Worm (Caenorhabditis elegans) whole organism, L4 larva: ENCODE data around the gene H34I24.2.

Source experiments
- F44E2.7 ChIP-seq: fragments of 200-800 bp; sonication (Bioruptor generic); IDR thresholded peaks from 2 replicates; pipeline ENCODE4 v2.1.2; 2022; ENCODE audit warnings: missing genetic modification characterization, missing compliant biosample characterization
- F49E8.2 ChIP-seq: sonication (generic microtip); optimal IDR thresholded peaks from 2 replicates; lab custom pipeline; 2016; ENCODE audit warnings: missing compliant biosample characterization, mild to moderate bottlenecking, missing genetic modification characterization, borderline replicate concordance
- R02D3.7 ChIP-seq: fragments of 150-350 bp; sonication (generic microtip); optimal IDR thresholded peaks from 3 replicates; lab custom pipeline; 2014; ENCODE audit warnings: missing biosample characterization, missing genetic modification characterization
- Y75B8A.6 ChIP-seq: fragments of 200-800 bp; sonication (Bioruptor generic); IDR thresholded peaks from 2 replicates; pipeline ENCODE4 v1.3.6; 2022; ENCODE audit warnings: missing genetic modification reagents, missing genetic modification characterization, missing compliant biosample characterization
- ZK546.5 ChIP-seq, 2 experiments: sonication (generic microtip); optimal IDR thresholded peaks; 2 replicates each; lab custom pipeline; 2017; ENCODE audit warnings: missing biosample characterization in 2 of 2, missing genetic modification characterization in 2 of 2
- aha-1 ChIP-seq: fragments of 150-350 bp; peaks from one replicate; lab custom pipeline; 2014; ENCODE audit warnings: missing biosample characterization, missing genetic modification characterization
- arid-1 ChIP-seq: fragments of 200-800 bp; sonication (Bioruptor generic); conservative IDR thresholded peaks from 2 replicates; pipeline ENCODE4 v1.3.6; 2022; ENCODE audit warnings: missing genetic modification reagents, missing genetic modification characterization, missing compliant biosample characterization
- ceh-20 ChIP-seq: fragments of 200-800 bp; sonication (Bioruptor generic); IDR thresholded peaks from 2 replicates; pipeline ENCODE4 v1.3.6; 2022; ENCODE audit warnings: missing genetic modification reagents, missing genetic modification characterization, missing compliant biosample characterization
- ceh-28 ChIP-seq: fragments of 150-350 bp; optimal IDR thresholded peaks from 2 replicates; lab custom pipeline; 2014; ENCODE audit warnings: missing biosample characterization, missing genetic modification reagents, missing genetic modification characterization
- ceh-44 ChIP-seq: fragments of 200-800 bp; sonication (Bioruptor generic); IDR thresholded peaks from 2 replicates; pipeline ENCODE4 v1.3.6; 2022; ENCODE audit warnings: missing genetic modification reagents, missing genetic modification characterization, missing compliant biosample characterization
- ceh-62 ChIP-seq: sonication (generic microtip); optimal IDR thresholded peaks from 2 replicates; lab custom pipeline; 2017; ENCODE audit warnings: missing biosample characterization, missing genetic modification characterization
- daf-12 ChIP-seq: fragments of 150-350 bp; optimal IDR thresholded peaks from 2 replicates; lab custom pipeline; 2014; ENCODE audit warnings: missing biosample characterization, missing genetic modification reagents, missing genetic modification characterization
- daf-16 ChIP-seq, 3 experiments: sonication (generic microtip); optimal IDR thresholded peaks; 2 replicates each; lab custom pipeline; 2016 to 2017; ENCODE audit warnings: missing genetic modification characterization in 3 of 3, missing genetic modification reagents in 3 of 3, mild to moderate bottlenecking in 2 of 3, missing compliant biosample characterization in 2 of 3, missing biosample characterization in 1 of 3, moderate library complexity in 1 of 3
- daf-19 ChIP-seq: fragments of 200-800 bp; sonication (Bioruptor generic); conservative IDR thresholded peaks from 2 replicates; pipeline ENCODE4 v1.3.6; 2022; ENCODE audit warnings: missing genetic modification characterization, missing compliant biosample characterization
- daf-8 ChIP-seq: fragments of 200-800 bp; sonication (Bioruptor generic); IDR thresholded peaks from 2 replicates; pipeline ENCODE4 v1.3.6; 2022; ENCODE audit warnings: missing genetic modification characterization, missing compliant biosample characterization
- dve-1 ChIP-seq: sonication (generic microtip); optimal IDR thresholded peaks from 2 replicates; lab custom pipeline; 2017; ENCODE audit warnings: antibody characterized with exemption, mild to moderate bottlenecking, missing genetic modification characterization, missing compliant biosample characterization; ENCODE audit not compliant: insufficient read depth
- egl-43 ChIP-seq: fragments of 200-800 bp; sonication (Bioruptor generic); IDR thresholded peaks from 2 replicates; pipeline ENCODE4 v1.3.6; 2022; ENCODE audit warnings: missing genetic modification reagents, missing genetic modification characterization, missing compliant biosample characterization
- hif-1 ChIP-seq, 2 experiments: sonication (generic microtip); optimal IDR thresholded peaks; 2 replicates each; lab custom pipeline; 2016 to 2017; ENCODE audit warnings: missing compliant biosample characterization in 2 of 2, missing genetic modification characterization in 2 of 2, missing genetic modification reagents in 2 of 2, missing genotype in 2 of 2, mild to moderate bottlenecking in 1 of 2
- hlh-30 ChIP-seq: sonication (generic microtip); optimal IDR thresholded peaks from 2 replicates; lab custom pipeline; 2017; ENCODE audit warnings: antibody characterized with exemption, mild to moderate bottlenecking, missing genetic modification characterization, missing compliant biosample characterization; ENCODE audit not compliant: insufficient read depth
- jun-1 ChIP-seq: fragments of 150-350 bp; optimal IDR thresholded peaks from 2 replicates; lab custom pipeline; 2014; ENCODE audit warnings: missing biosample characterization, missing genetic modification reagents, missing genetic modification characterization
- lim-7 ChIP-seq: fragments of 200-800 bp; sonication (Bioruptor generic); IDR thresholded peaks from 2 replicates; pipeline ENCODE4 v1.3.6; 2022; ENCODE audit warnings: missing genetic modification characterization, missing compliant biosample characterization
- lin-29 ChIP-seq: fragments of 200-800 bp; sonication (Bioruptor generic); IDR thresholded peaks from 2 replicates; pipeline ENCODE4 v1.3.6; 2022; ENCODE audit warnings: missing genetic modification reagents, missing genetic modification characterization, missing compliant biosample characterization
- lin-38 ChIP-seq: fragments of 200-800 bp; sonication (Bioruptor generic); IDR thresholded peaks from 2 replicates; pipeline ENCODE4 v1.3.6; 2022; ENCODE audit warnings: missing genetic modification reagents, missing genetic modification characterization, missing compliant biosample characterization
- lir-3 ChIP-seq: sonication (generic microtip); optimal IDR thresholded peaks from 2 replicates; lab custom pipeline; 2016; ENCODE audit warnings: mild to moderate bottlenecking, missing genetic modification characterization, missing compliant biosample characterization
- madf-9 ChIP-seq: fragments of 200-800 bp; sonication (Bioruptor generic); conservative IDR thresholded peaks from 2 replicates; pipeline ENCODE4 v1.3.6; 2022; ENCODE audit warnings: missing genetic modification reagents, missing genetic modification characterization, missing compliant biosample characterization
- mdt-29 ChIP-seq: fragments of 200-800 bp; sonication (Bioruptor generic); IDR thresholded peaks from 2 replicates; pipeline ENCODE4 v1.3.6; 2022; ENCODE audit warnings: missing genetic modification reagents, missing genetic modification characterization, missing compliant biosample characterization
- mep-1 ChIP-seq: fragments of 150-350 bp; sonication (generic microtip); optimal IDR thresholded peaks from 3 replicates; lab custom pipeline; 2014; ENCODE audit warnings: missing biosample characterization, missing genetic modification characterization
- mxl-2 ChIP-seq: fragments of 200-800 bp; sonication (Bioruptor generic); conservative IDR thresholded peaks from 2 replicates; pipeline ENCODE4 v1.3.6; 2022; ENCODE audit warnings: missing genetic modification reagents, missing genetic modification characterization, missing compliant biosample characterization
- mxl-3 ChIP-seq: fragments of 200-800 bp; sonication (Bioruptor generic); optimal IDR thresholded peaks from 2 replicates; lab custom pipeline; 2018; ENCODE audit warnings: mild to moderate bottlenecking, missing genetic modification characterization, missing compliant biosample characterization
- nhr-10 ChIP-seq: fragments of 150-350 bp; optimal IDR thresholded peaks from 2 replicates; lab custom pipeline; 2014; ENCODE audit warnings: missing biosample characterization, missing genetic modification characterization
- nhr-102 ChIP-seq: sonication (generic microtip); optimal IDR thresholded peaks from 2 replicates; lab custom pipeline; 2016; ENCODE audit warnings: mild to moderate bottlenecking, missing genetic modification characterization, moderate library complexity, missing compliant biosample characterization
- nhr-11 ChIP-seq: fragments of 150-350 bp; optimal IDR thresholded peaks from 2 replicates; lab custom pipeline; 2014; ENCODE audit warnings: missing biosample characterization, missing genetic modification characterization
- nhr-237 ChIP-seq: sonication (generic microtip); optimal IDR thresholded peaks from 2 replicates; lab custom pipeline; 2017; ENCODE audit warnings: missing biosample characterization, missing genetic modification characterization
- nhr-25 ChIP-seq: sonication (generic microtip); optimal IDR thresholded peaks from 2 replicates; lab custom pipeline; 2017; ENCODE audit warnings: missing genetic modification characterization, mild to moderate bottlenecking, missing compliant biosample characterization, antibody characterized with exemption, moderate library complexity, borderline replicate concordance; ENCODE audit not compliant: insufficient read depth
- nhr-48 ChIP-seq: sonication (generic microtip); optimal IDR thresholded peaks from 2 replicates; lab custom pipeline; 2016; ENCODE audit warnings: mild to moderate bottlenecking, missing genetic modification characterization, missing compliant biosample characterization
- nhr-6 ChIP-seq: fragments of 150-350 bp; optimal IDR thresholded peaks from 2 replicates; lab custom pipeline; 2014; ENCODE audit warnings: missing biosample characterization, missing genetic modification characterization
- nhr-76 ChIP-seq: fragments of 150-350 bp; optimal IDR thresholded peaks from 2 replicates; lab custom pipeline; 2014; ENCODE audit warnings: missing biosample characterization, missing genetic modification characterization
- pqm-1 ChIP-seq: sonication (generic microtip); optimal IDR thresholded peaks from 2 replicates; lab custom pipeline; 2017; ENCODE audit warnings: missing biosample characterization, missing genetic modification characterization
- rbr-2 ChIP-seq: sonication (generic microtip); optimal IDR thresholded peaks from 2 replicates; lab custom pipeline; 2016; ENCODE audit warnings: missing genotype, missing genetic modification characterization, missing compliant biosample characterization
- saeg-2 ChIP-seq: fragments of 200-800 bp; sonication (Bioruptor generic); IDR thresholded peaks from 2 replicates; pipeline ENCODE4 v1.3.6; 2022; ENCODE audit warnings: missing genetic modification reagents, missing genetic modification characterization, missing compliant biosample characterization
- snpc-1.2 ChIP-seq: fragments of 200-800 bp; sonication (Bioruptor generic); IDR thresholded peaks from 2 replicates; pipeline ENCODE4 v1.3.6; 2022; ENCODE audit warnings: missing genetic modification reagents, missing genetic modification characterization, missing compliant biosample characterization
- tag-97 ChIP-seq: fragments of 200-800 bp; sonication (Bioruptor generic); IDR thresholded peaks from 2 replicates; pipeline ENCODE4 v1.3.6; 2022; ENCODE audit warnings: missing genetic modification characterization, missing compliant biosample characterization
- tra-1 ChIP-seq: fragments of 200-800 bp; sonication (Bioruptor generic); IDR thresholded peaks from 2 replicates; pipeline ENCODE4 v1.3.6; 2022; ENCODE audit warnings: missing genetic modification reagents, missing genetic modification characterization, missing compliant biosample characterization
- unc-39 ChIP-seq: sonication (generic microtip); optimal IDR thresholded peaks from 2 replicates; lab custom pipeline; 2017; ENCODE audit warnings: missing biosample characterization, missing genetic modification characterization
- unc-62 ChIP-seq, 3 experiments: fragments of 150-350 bp in 1 of 3; sonication (generic microtip); optimal IDR thresholded peaks in 2 of 3; peaks in 1 of 3; 1 replicate in 1 of 3; 2 replicates in 2 of 3; lab custom pipeline; 2014 to 2017; ENCODE audit warnings: missing biosample characterization in 3 of 3, missing genetic modification characterization in 3 of 3, missing genetic modification reagents in 3 of 3, missing genotype in 1 of 3
- zfp-2 ChIP-seq: sonication (generic microtip); optimal IDR thresholded peaks from 2 replicates; lab custom pipeline; 2016; ENCODE audit warnings: mild to moderate bottlenecking, missing genetic modification characterization, missing compliant biosample characterization
- zip-11 ChIP-seq: fragments of 200-800 bp; sonication (Bioruptor generic); IDR thresholded peaks from 2 replicates; pipeline ENCODE4 v1.3.6; 2022; ENCODE audit warnings: missing genetic modification characterization, missing compliant biosample characterization
- ztf-7 ChIP-seq: fragments of 150-350 bp; optimal IDR thresholded peaks from 2 replicates; lab custom pipeline; 2014; ENCODE audit warnings: missing biosample characterization, missing genetic modification characterization

Gene H34I24.2

ce11 chrIII:2870228-2870627 is 28.4 kb downstream of the H34I24.2 start (continued):
- peak; percentile 44 for TF ChIP-seq nhr-48 (tag; lab: Kevin White, UChicago)
- peak; percentile 35 for TF ChIP-seq mep-1 (tag; lab: Kevin White, UChicago)
- TF ChIP-seq, all 104 proteins: peak for 18

ce11 chrIII:2871817-2872216 is 30.0 kb downstream of the H34I24.2 start:
- no peak for TF ChIP-seq daf-12
- TF ChIP-seq nhr-48 (tag; lab: Kevin White, UChicago): peak; percentile 77
- TF ChIP-seq mep-1 (tag; lab: Kevin White, UChicago): peak; percentile 80
- peak; percentile 9 for TF ChIP-seq rbr-2 (tag; lab: Kevin White, UChicago)
- TF ChIP-seq zfp-2 (tag; lab: Kevin White, UChicago): no peak
- TF ChIP-seq hlh-30: peak; percentile 95
- TF ChIP-seq lir-3 (tag; lab: Kevin White, UChicago): no peak
- TF ChIP-seq daf-16 (GFP tag; optimal IDR thresholded peaks at IDR 0.05; lab: Kevin White, UChicago): no peak
- TF ChIP-seq daf-16 (tag; optimal IDR thresholded peaks at IDR 0.05; lab: Kevin White, UChicago): peak; percentile 49
- no peak for TF ChIP-seq lin-29 (GFP tag; lab: Robert Waterston, UW)
- TF ChIP-seq mxl-2 (GFP tag; lab: Robert Waterston, UW): no peak
- TF ChIP-seq ceh-28 (tag; lab: Kevin White, UChicago): no peak
- TF ChIP-seq nhr-10 (tag; lab: Kevin White, UChicago): peak; percentile 26
- TF ChIP-seq R02D3.7: no peak
- TF ChIP-seq tra-1 (GFP tag; lab: Robert Waterston, UW): peak; percentile 71
- TF ChIP-seq madf-9 (GFP tag; lab: Robert Waterston, UW): no peak
- no peak for TF ChIP-seq ZK546.5 (tag; optimal IDR thresholded peaks at IDR 0.05; lab: Kevin White, UChicago)
- peak; percentile 15 for TF ChIP-seq pqm-1 (tag; lab: Kevin White, UChicago)
- TF ChIP-seq hif-1 (tag; optimal IDR thresholded peaks at IDR 0.05; lab: Kevin White, UChicago): no peak
- TF ChIP-seq arid-1 (GFP tag; lab: Robert Waterston, UW): no peak
- TF ChIP-seq Y75B8A.6 (GFP tag; lab: Robert Waterston, UW): no peak
- TF ChIP-seq nhr-237: no peak
- TF ChIP-seq ceh-20: peak; percentile 9; the same call in 1 of the 2 replicates
- TF ChIP-seq nhr-102 (tag; lab: Kevin White, UChicago): peak; percentile 33
- TF ChIP-seq daf-19 (GFP tag; lab: Robert Waterston, UW): no peak
- TF ChIP-seq F44E2.7 (GFP tag; lab: Robert Waterston, UW): no peak
- no peak for TF ChIP-seq mdt-29
- TF ChIP-seq nhr-25: peak; percentile 38
- TF ChIP-seq ceh-62: no peak
- no peak for TF ChIP-seq lim-7
- no peak for TF ChIP-seq lin-38 (GFP tag; lab: Robert Waterston, UW)
- no peak for TF ChIP-seq saeg-2
- TF ChIP-seq ztf-7 (tag; lab: Kevin White, UChicago): no peak
- TF ChIP-seq daf-8 (GFP tag; lab: Robert Waterston, UW): no peak
- TF ChIP-seq unc-62 (GFP tag; optimal IDR thresholded peaks at IDR 0.05 in 1 of 2; lab: Kevin White, UChicago): no peak
- TF ChIP-seq unc-62 (tag; optimal IDR thresholded peaks at IDR 0.05; lab: Kevin White, UChicago): no peak
- TF ChIP-seq tag-97 (GFP tag; lab: Robert Waterston, UW): no peak
- no peak for TF ChIP-seq nhr-11 (tag; lab: Kevin White, UChicago)
- no peak for TF ChIP-seq zip-11 (GFP tag; lab: Robert Waterston, UW)
- no peak for TF ChIP-seq egl-43 (GFP tag; lab: Robert Waterston, UW)
- TF ChIP-seq nhr-6 (tag; lab: Kevin White, UChicago): peak; percentile 31
- no peak for TF ChIP-seq ceh-44
- TF ChIP-seq unc-39: no peak
- TF ChIP-seq jun-1 (tag; lab: Kevin White, UChicago): no peak
- TF ChIP-seq mxl-3 (GFP tag; lab: Kevin White, UChicago): peak; percentile 89
- TF ChIP-seq nhr-76 (tag; lab: Kevin White, UChicago): no peak
- TF ChIP-seq F49E8.2 (tag; lab: Kevin White, UChicago): no peak
- peak; percentile 97 for TF ChIP-seq aha-1 (tag; lab: Kevin White, UChicago)
- peak; percentile 75 for TF ChIP-seq dve-1 (tag; lab: Kevin White, UChicago)
- TF ChIP-seq snpc-1.2 (GFP tag; lab: Robert Waterston, UW): no peak
